Fruit fly (Drosophila melanogaster) whole organism, embryonic: ENCODE results near the gene CG32281.
A peak's percentile ranks its signal among the peaks of the same experiment; 100 is the strongest.

Experiments
- Antp ChIP-seq: fragments of 200-800 bp; sonication (Bioruptor generic); optimal IDR thresholded peaks from 3 replicates; lab custom pipeline; 2016; ENCODE audit warnings: missing biosample characterization, missing genetic modification characterization
- Awh ChIP-seq: fragments of 200-800 bp; sonication (Bioruptor generic); IDR thresholded peaks from 2 replicates; pipeline ENCODE4, ENCODE4 v1.3.6; 2022; ENCODE audit warnings: missing biosample characterization, missing genetic modification characterization
- BEAF-32 ChIP-seq: fragments of 200-800 bp; sonication (Bioruptor generic); optimal IDR thresholded peaks from 3 replicates; lab custom pipeline; 2017; ENCODE audit warnings: missing biosample characterization, missing genetic modification characterization, mild to moderate bottlenecking, moderate library complexity, missing genetic modification reagents
- CG10959 ChIP-seq: fragments of 200-800 bp; sonication (Bioruptor generic); IDR thresholded peaks from 2 replicates; pipeline ENCODE4 v1.3.6; 2022; ENCODE audit warnings: missing biosample characterization, missing genetic modification characterization
- CG11398 ChIP-seq: fragments of 200-800 bp; sonication (Bioruptor generic); optimal IDR thresholded peaks from 2 replicates; lab custom pipeline; 2016; ENCODE audit warnings: missing biosample characterization, missing genetic modification characterization
- CG12071 ChIP-seq: fragments of 200-800 bp; sonication (Bioruptor generic); optimal IDR thresholded peaks from 3 replicates; lab custom pipeline; 2018; ENCODE audit warnings: missing biosample characterization, mild to moderate bottlenecking, missing genetic modification characterization
- CG1233 ChIP-seq: fragments of 200-800 bp; sonication (Bioruptor generic); optimal IDR thresholded peaks from 4 replicates; lab custom pipeline; 2018; ENCODE audit warnings: missing biosample characterization, mild to moderate bottlenecking, missing genetic modification characterization
- CG13775 ChIP-seq: fragments of 200-800 bp; sonication (Bioruptor generic); optimal IDR thresholded peaks from 3 replicates; lab custom pipeline; 2017; ENCODE audit warnings: missing biosample characterization, mild to moderate bottlenecking, missing genetic modification characterization
- CG16863 ChIP-seq: fragments of 200-800 bp; sonication (Bioruptor generic); optimal IDR thresholded peaks from 3 replicates; lab custom pipeline; 2016; ENCODE audit warnings: missing biosample characterization, missing genetic modification characterization
- CG2129 ChIP-seq: fragments of 200-800 bp; sonication (Bioruptor generic); IDR thresholded peaks from 2 replicates; pipeline ENCODE4 v1.3.6; 2022; ENCODE audit warnings: missing biosample characterization, missing genetic modification characterization; ENCODE audit not compliant: partially characterized antibody
- CG2712 ChIP-seq: fragments of 200-800 bp; optimal IDR thresholded peaks from 3 replicates; lab custom pipeline; 2019; ENCODE audit warnings: missing biosample characterization, mild to moderate bottlenecking, missing genetic modification characterization, moderate library complexity
- CG2889 ChIP-seq: fragments of 200-800 bp; sonication (Bioruptor generic); IDR thresholded peaks from 3 replicates; pipeline ENCODE4 v1.3.6; 2022; ENCODE audit warnings: missing biosample characterization, missing genetic modification characterization
- CG33213 ChIP-seq: fragments of 200-800 bp; sonication (Bioruptor generic); optimal IDR thresholded peaks from 3 replicates; lab custom pipeline; 2016; ENCODE audit warnings: missing biosample characterization, missing genetic modification characterization
- CG3726 ChIP-seq: fragments of 200-800 bp; sonication (Bioruptor generic); IDR thresholded peaks from 3 replicates; pipeline ENCODE4, ENCODE4 v1.3.6; 2022; ENCODE audit warnings: missing biosample characterization, missing genetic modification characterization
- CG4328 ChIP-seq: fragments of 200-800 bp; sonication (Bioruptor generic); optimal IDR thresholded peaks from 3 replicates; lab custom pipeline; 2017; ENCODE audit warnings: missing biosample characterization, missing genetic modification reagents, missing genetic modification characterization
- CG5180 ChIP-seq: fragments of 200-800 bp; sonication (Bioruptor generic); optimal IDR thresholded peaks from 3 replicates; lab custom pipeline; 2017; ENCODE audit warnings: missing biosample characterization, missing genetic modification characterization, mild to moderate bottlenecking, moderate library complexity, missing genetic modification reagents
- CG6791 ChIP-seq: fragments of 200-800 bp; sonication (Bioruptor generic); IDR thresholded peaks from 3 replicates; pipeline ENCODE4 v1.3.6; 2022; ENCODE audit warnings: missing biosample characterization, missing genetic modification characterization; ENCODE audit not compliant: partially characterized antibody
- D19A ChIP-seq: fragments of 200-800 bp; optimal IDR thresholded peaks from 3 replicates; lab custom pipeline; 2019; ENCODE audit warnings: missing biosample characterization, mild to moderate bottlenecking, missing genetic modification characterization, moderate library complexity
- Dad ChIP-seq: fragments of 200-800 bp; sonication (Bioruptor generic); optimal IDR thresholded peaks from 3 replicates; lab custom pipeline; 2016; ENCODE audit warnings: missing biosample characterization, missing genetic modification characterization
- Dip3 ChIP-seq: fragments of 200-800 bp; sonication (Bioruptor generic); optimal IDR thresholded peaks from 3 replicates; lab custom pipeline; 2016; ENCODE audit warnings: missing biosample characterization, missing genetic modification characterization
- Dll ChIP-seq: fragments of 200-800 bp; sonication (Bioruptor generic); IDR thresholded peaks from 4 replicates; pipeline ENCODE4 v1.3.6; 2022; ENCODE audit warnings: missing biosample characterization, missing genetic modification characterization; ENCODE audit not compliant: partially characterized antibody
- Fer1 ChIP-seq: fragments of 200-800 bp; sonication (Bioruptor generic); optimal IDR thresholded peaks from 2 replicates; lab custom pipeline; 2017; ENCODE audit warnings: missing biosample characterization, mild to moderate bottlenecking, missing genetic modification characterization
- Fer2 ChIP-seq: fragments of 200-800 bp; sonication (Bioruptor generic); optimal IDR thresholded peaks from 2 replicates; lab custom pipeline; 2018; ENCODE audit warnings: missing biosample characterization, mild to moderate bottlenecking, missing genetic modification characterization, moderate library complexity
- GATAe ChIP-seq: fragments of 200-800 bp; sonication (Bioruptor generic); conservative IDR thresholded peaks from 2 replicates; pipeline ENCODE4 v1.3.6; 2022; ENCODE audit warnings: missing biosample characterization, missing genetic modification characterization
- Lim3 ChIP-seq: fragments of 200-800 bp; sonication (Bioruptor generic); IDR thresholded peaks from 2 replicates; pipeline ENCODE4 v1.3.6; 2022; ENCODE audit warnings: missing biosample characterization, missing genetic modification characterization
- Mad ChIP-seq: fragments of 200-800 bp; sonication (Bioruptor generic); optimal IDR thresholded peaks from 2 replicates; lab custom pipeline; 2016; ENCODE audit warnings: missing biosample characterization, missing genetic modification characterization
- Opbp ChIP-seq: fragments of 200-800 bp; sonication (Bioruptor generic); IDR thresholded peaks from 3 replicates; pipeline ENCODE4 v1.3.6; 2022; ENCODE audit warnings: missing biosample characterization, missing genetic modification characterization; ENCODE audit not compliant: partially characterized antibody
- Sry-δ ChIP-seq: fragments of 200-800 bp; sonication (Bioruptor generic); optimal IDR thresholded peaks from 2 replicates; lab custom pipeline; 2016; ENCODE audit warnings: missing biosample characterization, missing genetic modification characterization
- TFAM ChIP-seq: fragments of 200-800 bp; sonication (Bioruptor generic); optimal IDR thresholded peaks from 2 replicates; lab custom pipeline; 2017; ENCODE audit warnings: missing biosample characterization, missing genetic modification characterization, inconsistent platforms
- Trl ChIP-seq, 3 experiments: fragments of >200 bp in 2 of 3; fragments of 200-800 bp in 1 of 3; sonication (Bioruptor generic) in 1 of 3; optimal IDR thresholded peaks; 2 replicates in 1 of 3; 3 replicates in 2 of 3; lab custom pipeline; 2016 to 2017; ENCODE audit warnings: missing biosample characterization in 1 of 3, missing genetic modification characterization in 1 of 3
- Vsx1 ChIP-seq: fragments of 200-800 bp; sonication (Bioruptor generic); optimal IDR thresholded peaks from 2 replicates; lab custom pipeline; 2017; ENCODE audit warnings: missing biosample characterization, mild to moderate bottlenecking, missing genetic modification characterization, missing genetic modification reagents
- cad ChIP-seq: fragments of >200 bp; optimal IDR thresholded peaks from 2 replicates; lab custom pipeline; 2017; ENCODE audit warnings: missing biosample characterization, missing genetic modification characterization
- grau ChIP-seq: fragments of 200-800 bp; optimal IDR thresholded peaks from 3 replicates; lab custom pipeline; 2019; ENCODE audit warnings: missing biosample characterization, mild to moderate bottlenecking, missing genetic modification characterization, moderate library complexity
- gsb-n ChIP-seq: fragments of 200-800 bp; sonication (Bioruptor generic); optimal IDR thresholded peaks from 3 replicates; lab custom pipeline; 2018; ENCODE audit warnings: missing biosample characterization, mild to moderate bottlenecking, missing genetic modification characterization
- hbn ChIP-seq: fragments of 200-800 bp; sonication (Bioruptor generic); IDR thresholded peaks from 2 replicates; pipeline ENCODE4 v1.3.6; 2022; ENCODE audit warnings: missing biosample characterization, missing genetic modification characterization; ENCODE audit not compliant: partially characterized antibody
- her ChIP-seq: fragments of 200-800 bp; sonication (Bioruptor generic); optimal IDR thresholded peaks from 2 replicates; lab custom pipeline; 2016; ENCODE audit warnings: missing biosample characterization, missing genetic modification characterization
- hkb ChIP-seq, 2 experiments: fragments of 200-800 bp in 1 of 2; fragments of >200 bp in 1 of 2; sonication (Bioruptor generic) in 1 of 2; IDR thresholded peaks in 1 of 2; optimal IDR thresholded peaks in 1 of 2; 2 replicates each; pipeline versions ENCODE4 v1.3.6 to Lab custom; 2017 to 2022; ENCODE audit warnings: missing biosample characterization in 1 of 2, missing genetic modification characterization in 1 of 2
- ind ChIP-seq: fragments of 200-800 bp; sonication (Bioruptor generic); optimal IDR thresholded peaks from 3 replicates; lab custom pipeline; 2016; ENCODE audit warnings: missing biosample characterization, missing genetic modification characterization
- kni ChIP-seq: fragments of 200-800 bp; sonication (Bioruptor generic); optimal IDR thresholded peaks from 3 replicates; lab custom pipeline; 2017; ENCODE audit warnings: mild to moderate bottlenecking, missing biosample characterization, missing genetic modification reagents, missing genetic modification characterization
- mld ChIP-seq: fragments of 200-800 bp; sonication (Bioruptor generic); IDR thresholded peaks from 3 replicates; pipeline ENCODE4 v1.3.6; 2022; ENCODE audit warnings: missing biosample characterization, missing genetic modification characterization; ENCODE audit not compliant: partially characterized antibody
- pb ChIP-seq: fragments of 200-800 bp; sonication (Bioruptor generic); optimal IDR thresholded peaks from 3 replicates; lab custom pipeline; 2016; ENCODE audit warnings: missing biosample characterization, missing genetic modification characterization
- peb ChIP-seq: fragments of 200-800 bp; sonication (Bioruptor generic); IDR thresholded peaks from 2 replicates; pipeline ENCODE4 v1.3.6; 2022; ENCODE audit warnings: missing biosample characterization, missing genetic modification characterization
- pnt ChIP-seq: fragments of 200-800 bp; sonication (Bioruptor generic); optimal IDR thresholded peaks from 3 replicates; lab custom pipeline; 2016; ENCODE audit warnings: missing biosample characterization, missing genetic modification characterization
- row ChIP-seq: fragments of 200-800 bp; sonication (Bioruptor generic); IDR thresholded peaks from 3 replicates; pipeline ENCODE4 v1.3.6; 2022; ENCODE audit warnings: missing biosample characterization, missing genetic modification characterization
- slbo ChIP-seq: fragments of 200-800 bp; sonication (Bioruptor generic); IDR thresholded peaks from 2 replicates; pipeline ENCODE4 v1.3.6; 2022; ENCODE audit warnings: missing biosample characterization, missing genetic modification characterization
- ssp ChIP-seq: fragments of 200-800 bp; sonication (Bioruptor generic); IDR thresholded peaks from 2 replicates; pipeline ENCODE4 v1.3.6; 2022; ENCODE audit warnings: missing biosample characterization, missing genetic modification characterization
- tup ChIP-seq: fragments of 200-800 bp; sonication (Bioruptor generic); optimal IDR thresholded peaks from 2 replicates; lab custom pipeline; 2016; ENCODE audit warnings: missing biosample characterization, mild to moderate bottlenecking, missing genetic modification characterization, moderate library complexity
- vnd ChIP-seq: fragments of 200-800 bp; sonication (Bioruptor generic); IDR thresholded peaks from 3 replicates; pipeline ENCODE4 v1.3.6; 2022; ENCODE audit warnings: missing biosample characterization, missing genetic modification characterization; ENCODE audit not compliant: partially characterized antibody

CG32281 gene

DNA sequence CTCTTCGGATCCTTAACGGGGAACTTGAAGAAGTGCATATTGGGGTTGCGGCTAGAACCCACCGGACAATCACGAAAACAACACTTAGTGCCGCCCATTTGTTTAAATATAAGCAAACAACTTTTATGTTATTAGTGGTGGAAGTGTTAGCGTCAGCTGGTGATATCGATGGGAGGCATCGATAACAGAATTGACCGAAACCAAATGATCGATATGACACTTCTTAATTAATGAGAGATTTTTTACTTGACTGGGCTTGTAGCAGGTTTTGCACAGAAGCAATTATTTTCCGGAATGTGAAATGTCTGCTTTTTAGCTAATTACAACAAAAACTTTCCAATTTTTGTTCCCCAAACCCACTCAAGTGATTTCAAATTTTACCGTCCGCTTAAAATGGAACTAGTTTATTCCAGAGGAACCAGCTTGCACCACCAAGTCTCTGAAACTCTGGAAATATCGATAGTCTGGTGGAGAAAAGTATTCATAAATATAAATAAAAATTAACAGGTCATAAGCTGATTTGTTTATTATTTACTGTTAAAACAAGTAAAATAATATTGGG, 23.2 kb downstream of the CG32281 start, which contains the start of gene CG14965 (continued):
- TF ChIP-seq CG5180 (GFP tag; lab: Kevin White, UChicago) (no peak), CG12071 (GFP tag; lab: Kevin White, UChicago) (no peak), gsb-n (no peak), D19A (no peak), hkb (optimal IDR thresholded peaks at IDR 0.05; lab: Kevin White, UChicago) (peak; percentile 34), hkb (GFP tag; IDR thresholded peaks at IDR 0.05; lab: Robert Waterston, UW) (no peak), pnt (GFP tag; lab: Kevin White, UChicago) (no peak), Dll (GFP tag; lab: Robert Waterston, UW) (peak; percentile 97), Opbp (GFP tag; lab: Robert Waterston, UW) (peak; percentile 82; the same call in 2 of the 3 replicates), ind (GFP tag; lab: Kevin White, UChicago) (no peak), Sry-δ (GFP tag; lab: Kevin White, UChicago) (peak; percentile 95), Antp (GFP tag; lab: Kevin White, UChicago) (no peak), CG2889 (GFP tag; lab: Robert Waterston, UW) (no peak), Dad (GFP tag; lab: Kevin White, UChicago) (no peak), pb (no peak), hbn (GFP tag; lab: Robert Waterston, UW) (peak; percentile 86), cad (GFP tag; lab: Kevin White, UChicago) (no peak), Trl (optimal IDR thresholded peaks at IDR 0.05; lab: Kevin White, UChicago) (no peak), Trl (GFP tag; optimal IDR thresholded peaks at IDR 0.05; lab: Kevin White, UChicago) (no peak), row (GFP tag; lab: Robert Waterston, UW) (peak; percentile 50; the same call in 2 of the 3 replicates), BEAF-32 (GFP tag; lab: Kevin White, UChicago) (peak; percentile 95), mld (GFP tag; lab: Robert Waterston, UW) (peak; percentile 75; the same call in 2 of the 3 replicates), CG11398 (GFP tag; lab: Kevin White, UChicago) (no peak), CG6791 (GFP tag; lab: Robert Waterston, UW) (peak; percentile 86), CG2129 (GFP tag; lab: Robert Waterston, UW) (peak; percentile 86), vnd (peak; percentile 87), GATAe (no peak)
- TF ChIP-seq, all 482 proteins: peak for 49

- TF ChIP-seq CG13775 (GFP tag; lab: Kevin White, UChicago), result peak; percentile 95
- peak; percentile 84 for TF ChIP-seq slbo
- peak; percentile 90 for TF ChIP-seq CG3726 (GFP tag; lab: Robert Waterston, UW)
- peak; percentile 89 for TF ChIP-seq TFAM (GFP tag; lab: Kevin White, UChicago)
- peak; percentile 90 for TF ChIP-seq CG16863 (GFP tag; lab: Kevin White, UChicago)
- TF ChIP-seq grau (tag; lab: Kevin White, UChicago), result peak; percentile 90
- TF ChIP-seq gsb-n, result peak; percentile 85
- TF ChIP-seq Fer2 (tag; lab: Kevin White, UChicago), result peak; percentile 91
- TF ChIP-seq CG1233 (GFP tag; lab: Kevin White, UChicago), result peak; percentile 98
- peak; percentile 84 for TF ChIP-seq tup (GFP tag; lab: Kevin White, UChicago)
- peak; percentile 95 for TF ChIP-seq Mad (GFP tag; lab: Kevin White, UChicago)
- peak; percentile 100 for TF ChIP-seq Fer1 (GFP tag; lab: Kevin White, UChicago)
- 0 out of 2 replicates have a peak, but pooled peaks have one; percentile 17 for TF ChIP-seq Lim3 (GFP tag; lab: Robert Waterston, UW)
- TF ChIP-seq Awh (GFP tag; lab: Robert Waterston, UW), result peak; percentile 92
- TF ChIP-seq CG2712 (tag; lab: Kevin White, UChicago), result peak; percentile 87
- peak; percentile 65 for TF ChIP-seq ssp
- TF ChIP-seq peb, result 0 out of 2 replicates have a peak, but pooled peaks have one; percentile 62
- peak; percentile 97 for TF ChIP-seq Vsx1
- TF ChIP-seq CG10959 (GFP tag; lab: Robert Waterston, UW), result peak; percentile 81
- peak; percentile 99 for TF ChIP-seq CG4328 (GFP tag; lab: Kevin White, UChicago)
- peak; percentile 99 for TF ChIP-seq kni
- TF ChIP-seq CG33213, result peak; percentile 98
- TF ChIP-seq her (GFP tag; lab: Kevin White, UChicago), result peak; percentile 96
- peak; percentile 86 for TF ChIP-seq Dip3 (GFP tag; lab: Kevin White, UChicago)
Measured at dm6 chr3L:3192912-3193311, 23.7 kb downstream of the CG32281 start, which contains the start of gene Hsp83. TSS of gene Hsp83 (plus strand) at chr3L:3192969.
